Fruit fly (Drosophila melanogaster) whole organism, embryonic: Measurements from ENCODE around the gene gkt.
A peak's percentile ranks its signal among the peaks of the same experiment; 100 is the strongest.

Source experiments
- Abd-B ChIP-seq: fragments of 200-800 bp; sonication (Bioruptor generic); optimal IDR thresholded peaks from 2 replicates; lab custom pipeline; 2018; ENCODE audit warnings: missing biosample characterization, mild to moderate bottlenecking, missing genetic modification characterization, moderate library complexity
- Awh ChIP-seq: fragments of 200-800 bp; sonication (Bioruptor generic); IDR thresholded peaks from 2 replicates; pipeline ENCODE4, ENCODE4 v1.3.6; 2022; ENCODE audit warnings: missing biosample characterization, missing genetic modification characterization
- CG10979 ChIP-seq: fragments of 200-800 bp; sonication (Bioruptor generic); optimal IDR thresholded peaks from 2 replicates; lab custom pipeline; 2018; ENCODE audit warnings: missing biosample characterization, mild to moderate bottlenecking, missing genetic modification characterization, moderate library complexity
- CG13424 ChIP-seq: fragments of 200-800 bp; sonication (Bioruptor generic); optimal IDR thresholded peaks from 2 replicates; lab custom pipeline; 2019; ENCODE audit warnings: missing biosample characterization, mild to moderate bottlenecking, missing genetic modification characterization, moderate library complexity
- CG15011 ChIP-seq: fragments of 200-800 bp; sonication (Bioruptor generic); optimal IDR thresholded peaks from 3 replicates; lab custom pipeline; 2018; ENCODE audit warnings: missing biosample characterization, mild to moderate bottlenecking, missing genetic modification characterization
- CG1529 ChIP-seq: fragments of 200-800 bp; sonication (Bioruptor generic); optimal IDR thresholded peaks from 3 replicates; lab custom pipeline; 2018; ENCODE audit warnings: missing biosample characterization, missing genetic modification characterization
- CG1602 ChIP-seq: fragments of 200-800 bp; sonication (Bioruptor generic); optimal IDR thresholded peaks from 3 replicates; lab custom pipeline; 2016; ENCODE audit warnings: missing biosample characterization, missing genetic modification characterization
- CG1603 ChIP-seq: fragments of 200-800 bp; sonication (Bioruptor generic); optimal IDR thresholded peaks from 2 replicates; lab custom pipeline; 2019; ENCODE audit warnings: missing biosample characterization, mild to moderate bottlenecking, missing genetic modification characterization, moderate library complexity
- CG1647 ChIP-seq: fragments of 200-800 bp; sonication (Bioruptor generic); optimal IDR thresholded peaks from 3 replicates; lab custom pipeline; 2016; ENCODE audit warnings: missing biosample characterization, missing genetic modification characterization
- CG17385 ChIP-seq: fragments of 200-800 bp; sonication (Bioruptor generic); optimal IDR thresholded peaks from 3 replicates; lab custom pipeline; 2018; ENCODE audit warnings: missing biosample characterization, mild to moderate bottlenecking, missing genetic modification characterization
- CG1792 ChIP-seq: fragments of 200-800 bp; sonication (Bioruptor generic); optimal IDR thresholded peaks from 2 replicates; lab custom pipeline; 2016; ENCODE audit warnings: missing biosample characterization, missing genetic modification characterization
- CG18011 ChIP-seq: fragments of 200-800 bp; sonication (Bioruptor generic); optimal IDR thresholded peaks from 2 replicates; lab custom pipeline; 2017; ENCODE audit warnings: missing biosample characterization, missing genetic modification characterization, mild to moderate bottlenecking, moderate library complexity, missing genotype
- CG2199 ChIP-seq: fragments of 200-800 bp; sonication (Bioruptor generic); IDR thresholded peaks from 3 replicates; pipeline ENCODE4 v1.3.6; 2022; ENCODE audit warnings: missing biosample characterization, missing genetic modification characterization
- CG30403 ChIP-seq: fragments of 200-800 bp; sonication (Bioruptor generic); optimal IDR thresholded peaks from 3 replicates; lab custom pipeline; 2016; ENCODE audit warnings: missing biosample characterization, missing genetic modification characterization
- CG31224 ChIP-seq: fragments of 200-800 bp; sonication (Bioruptor generic); IDR thresholded peaks from 2 replicates; pipeline ENCODE4 v1.3.6; 2022; ENCODE audit warnings: missing biosample characterization, missing genetic modification characterization
- CG34376 ChIP-seq: fragments of 200-800 bp; sonication (Bioruptor generic); optimal IDR thresholded peaks from 2 replicates; lab custom pipeline; 2018; ENCODE audit warnings: missing biosample characterization, mild to moderate bottlenecking, missing genetic modification characterization
- CG3838 ChIP-seq: fragments of 200-800 bp; sonication (Bioruptor generic); optimal IDR thresholded peaks from 3 replicates; lab custom pipeline; 2016; ENCODE audit warnings: missing biosample characterization, missing genetic modification characterization
- CG6175 ChIP-seq: fragments of 200-800 bp; sonication (Bioruptor generic); IDR thresholded peaks from 3 replicates; pipeline ENCODE4 v1.3.6; 2022; ENCODE audit warnings: missing biosample characterization, missing genetic modification characterization
- CG8290 ChIP-seq, 3 experiments: fragments of 200-800 bp; sonication (Bioruptor generic); optimal IDR thresholded peaks; 2 replicates each; lab custom pipeline; 2016 to 2019; ENCODE audit warnings: missing biosample characterization in 3 of 3, missing genetic modification characterization in 3 of 3, mild to moderate bottlenecking in 2 of 3, moderate library complexity in 1 of 3
- D19B ChIP-seq: fragments of 200-800 bp; sonication (Bioruptor generic); optimal IDR thresholded peaks from 2 replicates; lab custom pipeline; 2017; ENCODE audit warnings: missing biosample characterization, mild to moderate bottlenecking, missing genetic modification characterization
- ERR ChIP-seq: fragments of 200-800 bp; sonication (Bioruptor generic); optimal IDR thresholded peaks from 2 replicates; lab custom pipeline; 2016; ENCODE audit warnings: missing biosample characterization, missing genetic modification characterization
- Ets97D ChIP-seq: fragments of 200-800 bp; sonication (Bioruptor generic); optimal IDR thresholded peaks from 3 replicates; lab custom pipeline; 2016; ENCODE audit warnings: missing biosample characterization, missing genetic modification characterization
- Hand ChIP-seq: fragments of 200-800 bp; sonication (Bioruptor generic); optimal IDR thresholded peaks from 2 replicates; lab custom pipeline; 2017; ENCODE audit warnings: mild to moderate bottlenecking, missing biosample characterization, missing genetic modification reagents, missing genetic modification characterization
- MBD-R2 ChIP-seq: fragments of 200-800 bp; sonication (Bioruptor generic); IDR thresholded peaks from 2 replicates; pipeline ENCODE4 v1.3.6; 2022; ENCODE audit warnings: missing biosample characterization, missing genetic modification characterization
- Mrtf ChIP-seq: fragments of 200-800 bp; sonication (Bioruptor generic); IDR thresholded peaks from 3 replicates; pipeline ENCODE4 v1.3.6; 2022; ENCODE audit warnings: missing biosample characterization, missing genetic modification characterization
- Myb ChIP-seq: fragments of 200-800 bp; sonication (Bioruptor generic); optimal IDR thresholded peaks from 2 replicates; lab custom pipeline; 2016; ENCODE audit warnings: missing biosample characterization, missing genetic modification characterization
- PHDP ChIP-seq: fragments of 200-800 bp; sonication (Bioruptor generic); optimal IDR thresholded peaks from 3 replicates; lab custom pipeline; 2018; ENCODE audit warnings: missing biosample characterization, mild to moderate bottlenecking, missing genetic modification characterization, moderate library complexity
- Ptx1 ChIP-seq: fragments of 200-800 bp; sonication (Bioruptor generic); IDR thresholded peaks from 2 replicates; pipeline ENCODE4 v1.3.6; 2022; ENCODE audit warnings: missing biosample characterization, missing genetic modification characterization
- Usf ChIP-seq: fragments of 200-800 bp; sonication (Bioruptor generic); optimal IDR thresholded peaks from 2 replicates; lab custom pipeline; 2017; ENCODE audit warnings: missing genotype, missing biosample characterization, missing genetic modification characterization
- al ChIP-seq: fragments of 200-800 bp; sonication (Bioruptor generic); IDR thresholded peaks from 2 replicates; pipeline ENCODE4 v1.3.6; 2022; ENCODE audit warnings: missing biosample characterization, missing genetic modification characterization
- ase ChIP-seq: fragments of 200-800 bp; sonication (Bioruptor generic); IDR thresholded peaks from 3 replicates; pipeline ENCODE4 v1.3.6; 2022; ENCODE audit warnings: missing biosample characterization, missing genetic modification characterization
- az2 ChIP-seq: fragments of 200-800 bp; sonication (Bioruptor generic); optimal IDR thresholded peaks from 3 replicates; lab custom pipeline; 2016; ENCODE audit warnings: missing biosample characterization, missing genetic modification characterization
- cwo ChIP-seq: fragments of 200-800 bp; sonication (Bioruptor generic); optimal IDR thresholded peaks from 3 replicates; lab custom pipeline; 2017; ENCODE audit warnings: missing biosample characterization, missing genetic modification characterization, mild to moderate bottlenecking, moderate library complexity, missing genetic modification reagents
- dati ChIP-seq: fragments of 200-800 bp; sonication (Bioruptor generic); IDR thresholded peaks from 2 replicates; pipeline ENCODE4 v1.3.6; 2022; ENCODE audit warnings: missing biosample characterization, missing genetic modification characterization
- dmrt99B ChIP-seq: fragments of 200-800 bp; sonication (Bioruptor generic); optimal IDR thresholded peaks from 2 replicates; lab custom pipeline; 2018; ENCODE audit warnings: missing biosample characterization, mild to moderate bottlenecking, missing genetic modification characterization, moderate library complexity
- en ChIP-seq: fragments of 200-800 bp; sonication (Bioruptor generic); optimal IDR thresholded peaks from 2 replicates; lab custom pipeline; 2016; ENCODE audit warnings: missing biosample characterization, missing genetic modification characterization
- gsb-n ChIP-seq: fragments of 200-800 bp; sonication (Bioruptor generic); optimal IDR thresholded peaks from 3 replicates; lab custom pipeline; 2018; ENCODE audit warnings: missing biosample characterization, mild to moderate bottlenecking, missing genetic modification characterization
- insv ChIP-seq, 2 experiments: fragments of 200-800 bp; sonication (Bioruptor generic); optimal IDR thresholded peaks; 3 replicates each; lab custom pipeline; 2016 to 2018; ENCODE audit warnings: missing biosample characterization in 2 of 2, missing genetic modification characterization in 2 of 2
- jumu ChIP-seq: fragments of 200-800 bp; sonication (Bioruptor generic); optimal IDR thresholded peaks from 3 replicates; lab custom pipeline; 2016; ENCODE audit warnings: missing biosample characterization, missing genetic modification characterization
- klu ChIP-seq: fragments of 200-800 bp; sonication (Bioruptor generic); IDR thresholded peaks from 2 replicates; pipeline ENCODE4 v1.3.6; 2022; ENCODE audit warnings: missing biosample characterization, missing genetic modification characterization
- mam ChIP-seq: fragments of 200-800 bp; sonication (Bioruptor generic); optimal IDR thresholded peaks from 3 replicates; lab custom pipeline; 2016; ENCODE audit warnings: missing biosample characterization, missing genetic modification characterization
- pfk ChIP-seq: fragments of 200-800 bp; sonication (Bioruptor generic); optimal IDR thresholded peaks from 2 replicates; lab custom pipeline; 2018; ENCODE audit warnings: missing biosample characterization, mild to moderate bottlenecking, missing genetic modification characterization, moderate library complexity
- prd ChIP-seq, 3 experiments: fragments of >200 bp in 2 of 3; fragments of 200-800 bp in 1 of 3; sonication (Bioruptor generic) in 1 of 3; optimal IDR thresholded peaks in 2 of 3; IDR thresholded peaks in 1 of 3; 2 replicates in 2 of 3; 3 replicates in 1 of 3; pipeline versions ENCODE4 v1.3.6 to Lab custom; 2017 to 2022; ENCODE audit warnings: missing biosample characterization in 1 of 3, missing genetic modification characterization in 1 of 3
- repo ChIP-seq: fragments of 200-800 bp; sonication (Bioruptor generic); optimal IDR thresholded peaks from 2 replicates; lab custom pipeline; 2016; ENCODE audit warnings: missing biosample characterization, missing genetic modification characterization
- ro ChIP-seq: fragments of 200-800 bp; sonication (Bioruptor generic); IDR thresholded peaks from 2 replicates; pipeline ENCODE4 v1.3.6; 2022; ENCODE audit warnings: missing biosample characterization, missing genetic modification characterization
- sd ChIP-seq: fragments of 200-800 bp; sonication (Bioruptor generic); optimal IDR thresholded peaks from 3 replicates; lab custom pipeline; 2018; ENCODE audit warnings: missing biosample characterization, mild to moderate bottlenecking, missing genetic modification characterization, moderate library complexity
- slp2 ChIP-seq: fragments of 200-800 bp; sonication (Bioruptor generic); optimal IDR thresholded peaks from 2 replicates; lab custom pipeline; 2016; ENCODE audit warnings: missing biosample characterization, missing genetic modification characterization
- sna ChIP-seq: fragments of 200-800 bp; sonication (Bioruptor generic); IDR thresholded peaks from 2 replicates; pipeline ENCODE4 v1.3.6; 2022; ENCODE audit warnings: missing biosample characterization, missing genetic modification characterization; ENCODE audit not compliant: partially characterized antibody
- tap ChIP-seq: fragments of 200-800 bp; optimal IDR thresholded peaks from 3 replicates; lab custom pipeline; 2019; ENCODE audit warnings: missing biosample characterization, mild to moderate bottlenecking, missing genetic modification characterization, moderate library complexity

The gkt gene

dm6 chr2L:3159144-3160000 is at the start of gene gkt, which contains the start of gene Mad (continued):
- TF ChIP-seq Hand (GFP tag; lab: Kevin White, UChicago) (no peak), CG1602 (no peak), pfk (no peak), klu (GFP tag; lab: Robert Waterston, UW) (no peak), Myb (GFP tag; lab: Kevin White, UChicago) (no peak), ERR (GFP tag; lab: Kevin White, UChicago) (no peak), ase (no peak), Usf (GFP tag; lab: Kevin White, UChicago) (no peak), CG1647 (no peak), PHDP (tag; lab: Kevin White, UChicago) (no peak), CG31224 (GFP tag; lab: Robert Waterston, UW) (no peak), jumu (GFP tag; lab: Kevin White, UChicago) (no peak), Abd-B (GFP tag; lab: Kevin White, UChicago) (no peak), CG8290 (GFP tag; optimal IDR thresholded peaks at IDR 0.05; lab: Kevin White, UChicago) (no peak), CG8290 (tag; optimal IDR thresholded peaks at IDR 0.05; lab: Kevin White, UChicago) (no peak), az2 (GFP tag; lab: Kevin White, UChicago) (no peak), CG15011 (GFP tag; lab: Kevin White, UChicago) (no peak), insv (GFP tag; optimal IDR thresholded peaks at IDR 0.05; lab: Kevin White, UChicago) (no peak), Mrtf (GFP tag; lab: Robert Waterston, UW) (no peak), en (GFP tag; lab: Kevin White, UChicago) (no peak), al (GFP tag; lab: Robert Waterston, UW) (no peak), CG1603 (peak; percentile 11), CG2199 (no peak), slp2 (GFP tag; lab: Kevin White, UChicago) (no peak), dati (GFP tag; lab: Robert Waterston, UW) (no peak), CG13424 (tag; lab: Kevin White, UChicago) (no peak), CG10979 (tag; lab: Kevin White, UChicago) (no peak), CG1792 (GFP tag; lab: Kevin White, UChicago) (no peak), sna (GFP tag; lab: Robert Waterston, UW) (0 out of 2 replicates have a peak, but pooled peaks have one; percentile 30), CG18011 (GFP tag; lab: Kevin White, UChicago) (no peak), prd (optimal IDR thresholded peaks at IDR 0.05; lab: Kevin White, UChicago) (no peak), prd (GFP tag; IDR thresholded peaks at IDR 0.05; lab: Robert Waterston, UW) (no peak; the same call in 2 of the 3 replicates), mam (GFP tag; lab: Kevin White, UChicago) (no peak), CG30403 (no peak), D19B (GFP tag; lab: Kevin White, UChicago) (no peak), sd (tag; lab: Kevin White, UChicago) (no peak), Ets97D (GFP tag; lab: Kevin White, UChicago) (no peak), gsb-n (no peak), CG6175 (GFP tag; lab: Robert Waterston, UW) (no peak), dmrt99B (tag; lab: Kevin White, UChicago) (no peak), CG17385 (GFP tag; lab: Kevin White, UChicago) (peak; percentile 96), Awh (GFP tag; lab: Robert Waterston, UW) (no peak), CG3838 (GFP tag; lab: Kevin White, UChicago) (peak; percentile 73), Ptx1 (GFP tag; lab: Robert Waterston, UW) (no peak), CG1529 (GFP tag; lab: Kevin White, UChicago) (no peak), tap (tag; lab: Kevin White, UChicago) (no peak), CG34376 (GFP tag; lab: Kevin White, UChicago) (no peak), repo (no peak), MBD-R2 (no peak; the same call in 1 of the 2 replicates), ro (no peak), cwo (GFP tag; lab: Kevin White, UChicago) (no peak)
